Worm (Caenorhabditis elegans) whole organism, early embryonic: ENCODE data around the gene F23H11.4.

Source experiments
- F13C5.2 ChIP-seq: sonication (generic microtip); optimal IDR thresholded peaks from 2 replicates; lab custom pipeline; 2017; ENCODE audit warnings: mild to moderate bottlenecking, missing genetic modification characterization, inconsistent platforms, missing compliant biosample characterization
- ama-1 ChIP-seq: fragments of 150-350 bp; optimal IDR thresholded peaks from 2 replicates; lab custom pipeline; 2014
- ceh-36 ChIP-seq: sonication (generic microtip); optimal IDR thresholded peaks from 2 replicates; lab custom pipeline; 2016; ENCODE audit warnings: missing genetic modification characterization, inconsistent platforms, missing compliant biosample characterization
- flt-1 ChIP-seq: fragments of 200-800 bp; sonication (Bioruptor generic); IDR thresholded peaks from 2 replicates; pipeline ENCODE4 v1.3.6; 2022; ENCODE audit warnings: missing genetic modification characterization, missing compliant biosample characterization
- scrt-1 ChIP-seq: fragments of 200-800 bp; sonication (Bioruptor generic); IDR thresholded peaks from 2 replicates; pipeline ENCODE4 v1.3.6; 2022; ENCODE audit warnings: missing genetic modification characterization, missing compliant biosample characterization
- tra-4 ChIP-seq: sonication (generic microtip); optimal IDR thresholded peaks from 2 replicates; lab custom pipeline; 2017; ENCODE audit warnings: missing genetic modification characterization, missing compliant biosample characterization

ce11 chrIII:891014-891413, 16.3 kb downstream of the F23H11.4 start, which contains the start of gene T24C4.10:
- no peak for TF ChIP-seq flt-1 (GFP tag; lab: Robert Waterston, UW)
- no peak for TF ChIP-seq F13C5.2 (tag; lab: Kevin White, UChicago)
- no peak for TF ChIP-seq ama-1
- TF ChIP-seq ceh-36 (tag; lab: Kevin White, UChicago) = no peak
- no peak for TF ChIP-seq tra-4 (tag; lab: Kevin White, UChicago)
- no peak for TF ChIP-seq scrt-1 (GFP tag; lab: Robert Waterston, UW)
